Worm (Caenorhabditis elegans): ENCODE measurements around the gene ins-17.

ins-17 gene

DNA sequence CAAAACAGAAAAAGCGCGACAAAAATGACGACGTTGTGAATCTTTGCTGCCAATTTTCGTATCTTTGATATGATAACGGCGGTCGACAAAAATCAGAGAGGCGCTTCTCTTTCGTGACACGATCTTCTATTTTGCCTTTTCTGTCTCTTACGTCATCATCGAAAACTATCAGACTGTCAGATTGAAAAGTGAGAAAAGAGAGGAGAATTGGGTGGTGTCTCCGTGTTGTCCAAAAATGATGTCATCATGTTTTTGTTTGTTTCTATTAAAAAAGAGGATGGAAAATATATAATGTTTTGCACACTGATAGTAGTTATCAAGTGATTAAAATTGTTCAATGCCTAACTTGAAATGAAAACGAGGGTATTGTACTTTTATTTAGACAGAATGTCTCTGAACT is 18.7 kb upstream of the ins-17 start (continued):
- TF ChIP-seq zag-1 (tag; optimal IDR thresholded peaks at IDR 0.05) = no peak
- peak in 1 of 2 experiments; percentile 51 for TF ChIP-seq lin-35 (GFP tag; optimal IDR thresholded peaks at IDR 0.05)
- TF ChIP-seq unc-30 (tag; optimal IDR thresholded peaks at IDR 0.05) = no peak
- peak; percentile 11 for TF ChIP-seq rnt-1 (tag; optimal IDR thresholded peaks at IDR 0.05)
- TF ChIP-seq fos-1 (tag; optimal IDR thresholded peaks at IDR 0.05) = no peak
- TF ChIP-seq grh-1 (GFP tag; IDR thresholded peaks at IDR 0.05) = no peak
- no peak for TF ChIP-seq unc-62 (GFP tag; optimal IDR thresholded peaks at IDR 0.05)
- no peak for TF ChIP-seq ceh-90 (tag; optimal IDR thresholded peaks at IDR 0.05)
- no peak for TF ChIP-seq F16B12.6 (tag; optimal IDR thresholded peaks at IDR 0.05)
- TF ChIP-seq aly-2 (tag; optimal IDR thresholded peaks at IDR 0.05) = no peak
- TF ChIP-seq vab-15 (tag; optimal IDR thresholded peaks at IDR 0.05) = no peak
- no peak for TF ChIP-seq hlh-17 (GFP tag; optimal IDR thresholded peaks at IDR 0.05; ENCODE audit: borderline replicate concordance)
- TF ChIP-seq snu-23 (GFP tag; optimal IDR thresholded peaks at IDR 0.05) = peak; percentile 56
- no peak for TF ChIP-seq unc-86 (tag; optimal IDR thresholded peaks at IDR 0.05)
- TF ChIP-seq jun-1 (tag; optimal IDR thresholded peaks at IDR 0.05) = no peak
- TF ChIP-seq ceh-8 (GFP tag; optimal IDR thresholded peaks at IDR 0.05) = no peak
- TF ChIP-seq tbx-2 (tag; optimal IDR thresholded peaks at IDR 0.05) = peak; percentile 2
- no peak for TF ChIP-seq unc-98 (GFP tag; IDR thresholded peaks at IDR 0.05)
- no peak for TF ChIP-seq lin-13 (GFP tag; optimal IDR thresholded peaks at IDR 0.05)
- TF ChIP-seq sup-37 (GFP tag; optimal IDR thresholded peaks at IDR 0.05) = no peak
- TF ChIP-seq dsc-1 (tag; optimal IDR thresholded peaks at IDR 0.05) = no peak
- TF ChIP-seq nhr-28 (tag; optimal IDR thresholded peaks at IDR 0.05) = no peak
- no peak for TF ChIP-seq mdl-1 (tag; optimal IDR thresholded peaks at IDR 0.05)
- TF ChIP-seq mef-2 (tag; optimal IDR thresholded peaks at IDR 0.05) = no peak
- TF ChIP-seq nhr-19 (GFP tag; conservative IDR thresholded peaks at IDR 0.05) = peak; percentile 33
- no peak for TF ChIP-seq nhr-12 (tag; optimal IDR thresholded peaks at IDR 0.05)
- no peak for TF ChIP-seq pax-3 (tag; optimal IDR thresholded peaks at IDR 0.05)

DNA sequence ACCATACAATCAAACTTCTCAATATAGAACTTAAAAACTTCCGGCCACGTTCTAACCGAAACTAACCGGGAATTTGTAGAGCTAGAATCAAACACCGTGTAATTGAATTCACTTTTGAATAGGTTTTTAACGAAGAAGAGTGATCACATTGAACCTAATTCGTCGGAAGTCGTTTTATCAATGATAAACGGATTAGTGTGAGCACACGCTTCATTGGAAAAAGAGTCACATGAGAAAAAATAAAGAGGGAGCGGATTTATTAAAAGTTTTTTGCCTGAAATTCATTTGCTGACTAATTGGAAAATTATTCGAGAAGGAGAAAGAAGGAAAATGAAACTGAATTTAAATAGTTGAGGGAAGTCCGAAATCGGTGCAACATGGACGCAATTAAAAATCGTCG is 18.3 kb upstream of the ins-17 start:
- TF ChIP-seq egl-13 (tag; optimal IDR thresholded peaks at IDR 0.05) = peak; percentile 45
- no peak for TF ChIP-seq nhr-76 (tag; optimal IDR thresholded peaks at IDR 0.05)
- no peak for TF ChIP-seq ceh-63 (GFP tag; optimal IDR thresholded peaks at IDR 0.05)
- no peak for TF ChIP-seq C34B4.2 (tag; optimal IDR thresholded peaks at IDR 0.05)
- peak; percentile 89 for TF ChIP-seq fkh-8 (tag; optimal IDR thresholded peaks at IDR 0.05)
- no peak for TF ChIP-seq lin-14 (GFP tag; optimal IDR thresholded peaks at IDR 0.05)
- no peak for TF ChIP-seq unc-86 (tag; optimal IDR thresholded peaks at IDR 0.05)
- no peak for TF ChIP-seq lin-39 (tag; optimal IDR thresholded peaks at IDR 0.05)
- TF ChIP-seq ceh-90 (tag; optimal IDR thresholded peaks at IDR 0.05) = peak; percentile 0
- no peak for TF ChIP-seq nhr-237 (tag; optimal IDR thresholded peaks at IDR 0.05)
- peak; percentile 95 for TF ChIP-seq dsc-1 (tag; optimal IDR thresholded peaks at IDR 0.05)
- no peak for TF ChIP-seq skn-1 (tag; optimal IDR thresholded peaks at IDR 0.05)
- TF ChIP-seq pax-3 (tag; optimal IDR thresholded peaks at IDR 0.05) = peak; percentile 43
- peak; percentile 16 for TF ChIP-seq nhr-11 (tag; optimal IDR thresholded peaks at IDR 0.05)
- TF ChIP-seq pqm-1 (tag; optimal IDR thresholded peaks at IDR 0.05) = no peak
- peak; percentile 49 for TF ChIP-seq nhr-47 (tag; optimal IDR thresholded peaks at IDR 0.05)
- no peak for TF ChIP-seq lsy-2 (tag; optimal IDR thresholded peaks at IDR 0.05)
- no peak for TF ChIP-seq tlp-1 (tag; optimal IDR thresholded peaks at IDR 0.05)
- TF ChIP-seq C04F5.9 (tag; optimal IDR thresholded peaks at IDR 0.05) = no peak
- no peak for TF ChIP-seq nhr-85 (tag)
- no peak for TF ChIP-seq mef-2 (tag; optimal IDR thresholded peaks at IDR 0.05)
- no peak for TF ChIP-seq ama-1 (optimal IDR thresholded peaks at IDR 0.05)
- TF ChIP-seq ceh-8 (GFP tag; optimal IDR thresholded peaks at IDR 0.05) = no peak
- peak; percentile 56 for TF ChIP-seq sox-4 (tag; optimal IDR thresholded peaks at IDR 0.05)

Data from whole organism, L1 larva.